Worm (Caenorhabditis elegans): ENCODE data around the gene asm-1.

Gene asm-1

ce11 chrII:6926488-6926887 lies 16.6 kb downstream of the asm-1 start:
- TF ChIP-seq ceh-18 (tag; optimal IDR thresholded peaks at IDR 0.05) (peak; percentile 55), ceh-24 (tag; optimal IDR thresholded peaks at IDR 0.05) (no peak), tbx-2 (tag; optimal IDR thresholded peaks at IDR 0.05) (peak; percentile 10), ref-2 (tag; optimal IDR thresholded peaks at IDR 0.05) (no peak), ama-1 (optimal IDR thresholded peaks at IDR 0.05) (no peak), unc-42 (tag; optimal IDR thresholded peaks at IDR 0.05) (peak; percentile 16), ceh-45 (GFP tag; IDR thresholded peaks at IDR 0.05) (no peak), pros-1 (tag; optimal IDR thresholded peaks at IDR 0.05) (peak; percentile 1), hlh-13 (GFP tag; optimal IDR thresholded peaks at IDR 0.05) (no peak), ceh-31 (tag; optimal IDR thresholded peaks at IDR 0.05) (peak; percentile 53), lim-6 (tag; optimal IDR thresholded peaks at IDR 0.05) (no peak), ceh-34 (tag; optimal IDR thresholded peaks at IDR 0.05) (peak; percentile 30), syd-9 (tag; optimal IDR thresholded peaks at IDR 0.05) (peak; percentile 38), pqm-1 (tag; optimal IDR thresholded peaks at IDR 0.05) (no peak), C08G9.2 (tag; optimal IDR thresholded peaks at IDR 0.05) (no peak), hlh-8 (tag; optimal IDR thresholded peaks at IDR 0.05) (no peak), unc-55 (GFP tag; optimal IDR thresholded peaks at IDR 0.05) (peak; percentile 40), pat-9 (tag; optimal IDR thresholded peaks at IDR 0.05) (no peak), nhr-11 (tag; optimal IDR thresholded peaks at IDR 0.05) (no peak), ceh-19 (GFP tag; optimal IDR thresholded peaks at IDR 0.05) (peak; percentile 19), sox-2 (GFP tag; IDR thresholded peaks at IDR 0.05) (no peak), ceh-48 (tag; optimal IDR thresholded peaks at IDR 0.05) (no peak), rnt-1 (tag; optimal IDR thresholded peaks at IDR 0.05) (no peak)

- TF ChIP-seq ceh-22 (tag; optimal IDR thresholded peaks at IDR 0.05) (no peak), che-1 (tag; optimal IDR thresholded peaks at IDR 0.05) (no peak), ref-2 (tag; optimal IDR thresholded peaks at IDR 0.05) (no peak)
These were observed 17.2 kb downstream of the asm-1 start for ce11 chrII:6927034-6927433.

- TF ChIP-seq lim-6 (tag; optimal IDR thresholded peaks at IDR 0.05) = no peak
- no peak for TF ChIP-seq gmeb-2 (tag; optimal IDR thresholded peaks at IDR 0.05)
These were observed 17.7 kb downstream of the asm-1 start, which contains the start of gene F22D3.4 for ce11 chrII:6927603-6928002. TSS of gene F22D3.4 (minus strand) at chrII:6927603.

- TF ChIP-seq ref-2 (tag; optimal IDR thresholded peaks at IDR 0.05) = no peak
- TF ChIP-seq hlh-30 (tag; optimal IDR thresholded peaks at IDR 0.05; ENCODE audit: insufficient read depth) = peak; percentile 66
These were observed 18.5 kb downstream of the asm-1 start, which contains the start of gene flcn-1 for ce11 chrII:6928416-6928815. TSS of gene flcn-1 (plus strand) at chrII:6928763.

- TF ChIP-seq T23F11.4 (GFP tag; optimal IDR thresholded peaks at IDR 0.05) = no peak
- no peak for TF ChIP-seq ceh-19 (GFP tag; optimal IDR thresholded peaks at IDR 0.05)
- no peak for TF ChIP-seq pat-9 (tag; optimal IDR thresholded peaks at IDR 0.05)
- no peak for TF ChIP-seq ets-4 (tag; optimal IDR thresholded peaks at IDR 0.05)
- no peak for TF ChIP-seq pax-1 (tag; optimal IDR thresholded peaks at IDR 0.05)
- TF ChIP-seq lin-11 (tag; optimal IDR thresholded peaks at IDR 0.05) = no peak
- TF ChIP-seq pha-2 (tag; optimal IDR thresholded peaks at IDR 0.05) = no peak
- TF ChIP-seq hlh-8 (tag; optimal IDR thresholded peaks at IDR 0.05) = no peak
- TF ChIP-seq tbx-7 (tag; optimal IDR thresholded peaks at IDR 0.05) = no peak
- TF ChIP-seq ceh-14 (tag; optimal IDR thresholded peaks at IDR 0.05) = no peak
- TF ChIP-seq dve-1 (tag; optimal IDR thresholded peaks at IDR 0.05) = no peak
- TF ChIP-seq ceh-9 (tag; optimal IDR thresholded peaks at IDR 0.05) = no peak
- no peak for TF ChIP-seq K02D7.2 (tag; optimal IDR thresholded peaks at IDR 0.05)
- no peak for TF ChIP-seq ceh-30 (tag; optimal IDR thresholded peaks at IDR 0.05)
- no peak for TF ChIP-seq hlh-15 (tag; optimal IDR thresholded peaks at IDR 0.05)
- TF ChIP-seq che-1 (tag; optimal IDR thresholded peaks at IDR 0.05) = no peak
- TF ChIP-seq zip-5 (tag; optimal IDR thresholded peaks at IDR 0.05) = no peak
- TF ChIP-seq Y22D7AL.16 (tag; optimal IDR thresholded peaks at IDR 0.05) = no peak
- TF ChIP-seq madf-2 (tag; optimal IDR thresholded peaks at IDR 0.05) = no peak
- TF ChIP-seq C38D4.7 (GFP tag; optimal IDR thresholded peaks at IDR 0.05) = no peak
These were observed 20.2 kb downstream of the asm-1 start for ce11 chrII:6930072-6930471.

All from whole organism, late embryonic.